Worm (Caenorhabditis elegans) whole organism, L2 larva: ENCODE measurements around the gene bcat-1.

Source experiments
- aly-2 ChIP-seq: fragments of 150-350 bp; optimal IDR thresholded peaks from 2 replicates; lab custom pipeline; 2014; ENCODE audit warnings: missing biosample characterization, missing genetic modification characterization
- elt-1 ChIP-seq: fragments of 150-350 bp; optimal IDR thresholded peaks from 2 replicates; lab custom pipeline; 2014; ENCODE audit warnings: missing biosample characterization, missing genetic modification characterization
- mdl-1 ChIP-seq, 2 experiments: fragments of 150-350 bp in 1 of 2; sonication (generic microtip) in 1 of 2; optimal IDR thresholded peaks; 2 replicates each; lab custom pipeline; 2017; ENCODE audit warnings: missing biosample characterization in 2 of 2, missing genetic modification characterization in 2 of 2
- nhr-25 ChIP-seq: fragments of 150-350 bp; sonication (generic microtip); optimal IDR thresholded peaks from 3 replicates; lab custom pipeline; 2014; ENCODE audit warnings: missing biosample characterization, missing genetic modification characterization
- snpc-4 ChIP-seq: fragments of 150-350 bp; optimal IDR thresholded peaks from 2 replicates; lab custom pipeline; 2014; ENCODE audit warnings: missing biosample characterization, missing genetic modification characterization
- unc-39 ChIP-seq: fragments of 150-350 bp; optimal IDR thresholded peaks from 2 replicates; lab custom pipeline; 2014; ENCODE audit warnings: missing biosample characterization, missing genetic modification characterization
- unc-55 ChIP-seq: fragments of 150-350 bp; sonication (generic microtip); optimal IDR thresholded peaks from 3 replicates; lab custom pipeline; 2014; ENCODE audit warnings: missing biosample characterization, missing genetic modification reagents, missing genetic modification characterization
- unc-62 ChIP-seq: fragments of 150-350 bp; optimal IDR thresholded peaks from 2 replicates; lab custom pipeline; 2014; ENCODE audit warnings: missing biosample characterization, missing genetic modification reagents, missing genetic modification characterization

DNA sequence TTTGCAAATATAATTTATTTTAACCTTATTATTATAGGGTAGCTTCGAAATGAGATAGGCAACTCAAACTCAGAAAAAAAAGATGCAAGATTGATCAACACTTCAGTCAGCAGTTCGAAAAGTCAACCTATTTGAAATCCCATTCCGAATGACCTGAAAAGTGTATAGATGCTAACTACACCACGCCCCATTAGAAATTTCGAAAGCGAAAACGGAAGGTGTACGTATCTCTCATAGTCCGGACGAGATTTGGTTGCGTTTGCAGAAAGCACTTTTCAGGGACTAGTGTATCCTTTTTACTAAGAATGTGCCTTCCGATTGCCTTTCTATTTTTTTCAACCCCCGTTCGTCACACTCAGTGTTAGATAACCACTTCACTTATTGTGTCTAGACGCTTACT is 38.4 kb downstream of the bcat-1 start:
- TF ChIP-seq mdl-1 (tag; optimal IDR thresholded peaks at IDR 0.05; lab: Kevin White, UChicago) (no peak), snpc-4 (tag; lab: Kevin White, UChicago) (no peak), aly-2 (tag; lab: Kevin White, UChicago) (no peak), unc-55 (no peak), nhr-25 (tag; lab: Kevin White, UChicago) (no peak), unc-62 (no peak), unc-39 (tag; lab: Kevin White, UChicago) (no peak), elt-1 (tag; lab: Kevin White, UChicago) (no peak)
